Fruit fly (Drosophila melanogaster) whole organism, embryonic: ENCODE measurements around the gene CG5938.

Source experiments
- Abd-B ChIP-seq: fragments of 200-800 bp; sonication (Bioruptor generic); optimal IDR thresholded peaks from 2 replicates; lab custom pipeline; 2018; ENCODE audit warnings: missing biosample characterization, mild to moderate bottlenecking, missing genetic modification characterization, moderate library complexity
- Atf3 ChIP-seq: fragments of 200-800 bp; sonication (Bioruptor generic); optimal IDR thresholded peaks from 3 replicates; lab custom pipeline; 2016; ENCODE audit warnings: missing biosample characterization, missing genetic modification characterization
- B-H2 ChIP-seq: fragments of 200-800 bp; sonication (Bioruptor generic); optimal IDR thresholded peaks from 2 replicates; lab custom pipeline; 2018; ENCODE audit warnings: missing biosample characterization, mild to moderate bottlenecking, missing genetic modification characterization
- CG10654 ChIP-seq: fragments of 200-800 bp; sonication (Bioruptor generic); optimal IDR thresholded peaks from 2 replicates; lab custom pipeline; 2016; ENCODE audit warnings: missing biosample characterization, missing genetic modification characterization
- CG10959 ChIP-seq: fragments of 200-800 bp; sonication (Bioruptor generic); IDR thresholded peaks from 2 replicates; pipeline ENCODE4 v1.3.6; 2022; ENCODE audit warnings: missing biosample characterization, missing genetic modification characterization
- CG11085 ChIP-seq: fragments of 200-800 bp; sonication (Bioruptor generic); IDR thresholded peaks from 2 replicates; pipeline ENCODE4 v1.3.6; 2022; ENCODE audit warnings: missing biosample characterization, missing genetic modification characterization
- CG12071 ChIP-seq: fragments of 200-800 bp; sonication (Bioruptor generic); optimal IDR thresholded peaks from 3 replicates; lab custom pipeline; 2018; ENCODE audit warnings: missing biosample characterization, mild to moderate bottlenecking, missing genetic modification characterization
- CG12236 ChIP-seq: fragments of 200-800 bp; sonication (Bioruptor generic); optimal IDR thresholded peaks from 2 replicates; lab custom pipeline; 2016; ENCODE audit warnings: missing biosample characterization, missing genetic modification characterization
- CG14014 ChIP-seq: fragments of 200-800 bp; sonication (Bioruptor generic); IDR thresholded peaks from 2 replicates; pipeline ENCODE4 v1.3.6; 2022; ENCODE audit warnings: missing biosample characterization, missing genetic modification characterization
- CG16779 ChIP-seq: fragments of 200-800 bp; sonication (Bioruptor generic); IDR thresholded peaks from 2 replicates; pipeline ENCODE4 v1.3.6; 2022; ENCODE audit warnings: missing biosample characterization, missing genetic modification characterization
- CG18619 ChIP-seq: fragments of 200-800 bp; sonication (Bioruptor generic); optimal IDR thresholded peaks from 3 replicates; lab custom pipeline; 2017; ENCODE audit warnings: missing biosample characterization, mild to moderate bottlenecking, missing genetic modification characterization
- CG18764 ChIP-seq: fragments of 200-800 bp; sonication (Bioruptor generic); optimal IDR thresholded peaks from 3 replicates; lab custom pipeline; 2016; ENCODE audit warnings: missing biosample characterization, missing genetic modification characterization
- CG2199 ChIP-seq: fragments of 200-800 bp; sonication (Bioruptor generic); IDR thresholded peaks from 3 replicates; pipeline ENCODE4 v1.3.6; 2022; ENCODE audit warnings: missing biosample characterization, missing genetic modification characterization
- CG3726 ChIP-seq: fragments of 200-800 bp; sonication (Bioruptor generic); IDR thresholded peaks from 3 replicates; pipeline ENCODE4, ENCODE4 v1.3.6; 2022; ENCODE audit warnings: missing biosample characterization, missing genetic modification characterization
- CG43689 ChIP-seq: fragments of 200-800 bp; sonication (Bioruptor generic); IDR thresholded peaks from 2 replicates; pipeline ENCODE4 v1.3.6; 2022; ENCODE audit warnings: missing biosample characterization, missing genetic modification characterization
- CG5180 ChIP-seq: fragments of 200-800 bp; sonication (Bioruptor generic); optimal IDR thresholded peaks from 3 replicates; lab custom pipeline; 2017; ENCODE audit warnings: missing biosample characterization, missing genetic modification characterization, mild to moderate bottlenecking, moderate library complexity, missing genetic modification reagents
- CG9609 ChIP-seq: fragments of 200-800 bp; sonication (Bioruptor generic); optimal IDR thresholded peaks from 3 replicates; lab custom pipeline; 2016; ENCODE audit warnings: missing biosample characterization, missing genetic modification characterization
- H15 ChIP-seq: fragments of 200-800 bp; sonication (Bioruptor generic); IDR thresholded peaks from 3 replicates; pipeline ENCODE4 v1.3.6; 2022; ENCODE audit warnings: missing biosample characterization, missing genetic modification characterization
- Hr51 ChIP-seq, 2 experiments: fragments of 200-800 bp; sonication (Bioruptor generic); optimal IDR thresholded peaks; 2 replicates in 1 of 2; 3 replicates in 1 of 2; lab custom pipeline; 2016 to 2018; ENCODE audit warnings: missing biosample characterization in 2 of 2, missing genetic modification characterization in 2 of 2, mild to moderate bottlenecking in 1 of 2, moderate library complexity in 1 of 2
- Lpt ChIP-seq: fragments of >200 bp; optimal IDR thresholded peaks from 2 replicates; lab custom pipeline; 2018; ENCODE audit warnings: missing biosample characterization, missing genetic modification characterization
- MTF-1 ChIP-seq: fragments of 200-800 bp; sonication (Bioruptor generic); optimal IDR thresholded peaks from 2 replicates; lab custom pipeline; 2018; ENCODE audit warnings: missing biosample characterization, mild to moderate bottlenecking, missing genetic modification characterization, borderline replicate concordance
- Mad ChIP-seq: fragments of 200-800 bp; sonication (Bioruptor generic); optimal IDR thresholded peaks from 2 replicates; lab custom pipeline; 2016; ENCODE audit warnings: missing biosample characterization, missing genetic modification characterization
- Mes4 ChIP-seq: fragments of 200-800 bp; sonication (Bioruptor generic); optimal IDR thresholded peaks from 2 replicates; lab custom pipeline; 2016; ENCODE audit warnings: missing biosample characterization, missing genetic modification characterization
- Myb ChIP-seq: fragments of 200-800 bp; sonication (Bioruptor generic); optimal IDR thresholded peaks from 2 replicates; lab custom pipeline; 2016; ENCODE audit warnings: missing biosample characterization, missing genetic modification characterization
- Six4 ChIP-seq: fragments of 200-800 bp; sonication (Bioruptor generic); optimal IDR thresholded peaks from 2 replicates; lab custom pipeline; 2016; ENCODE audit warnings: missing biosample characterization, missing genetic modification characterization
- caup ChIP-seq: fragments of 200-800 bp; sonication (Bioruptor generic); optimal IDR thresholded peaks from 3 replicates; lab custom pipeline; 2017; ENCODE audit warnings: missing biosample characterization, mild to moderate bottlenecking, missing genetic modification characterization, moderate library complexity; ENCODE audit not compliant: severe bottlenecking
- chm ChIP-seq: fragments of 200-800 bp; sonication (Bioruptor generic); IDR thresholded peaks from 2 replicates; pipeline ENCODE4 v1.3.6; 2022; ENCODE audit warnings: missing biosample characterization, missing genetic modification characterization
- esg ChIP-seq: fragments of 200-800 bp; sonication (Bioruptor generic); conservative IDR thresholded peaks from 2 replicates; pipeline ENCODE4 v1.3.6; 2022; ENCODE audit warnings: missing biosample characterization, missing genetic modification characterization
- fd102C ChIP-seq: fragments of 200-800 bp; sonication (Bioruptor generic); optimal IDR thresholded peaks from 2 replicates; lab custom pipeline; 2018; ENCODE audit warnings: missing biosample characterization, mild to moderate bottlenecking, missing genetic modification characterization, moderate library complexity
- fd3F ChIP-seq: fragments of 200-800 bp; sonication (Bioruptor generic); optimal IDR thresholded peaks from 2 replicates; lab custom pipeline; 2018; ENCODE audit warnings: missing biosample characterization, mild to moderate bottlenecking, missing genetic modification characterization, moderate library complexity
- gro ChIP-seq: fragments of 200-800 bp; sonication (Bioruptor generic); optimal IDR thresholded peaks from 2 replicates; lab custom pipeline; 2016; ENCODE audit warnings: missing biosample characterization, missing genetic modification characterization
- jing ChIP-seq: fragments of 200-800 bp; sonication (Bioruptor generic); optimal IDR thresholded peaks from 2 replicates; lab custom pipeline; 2018; ENCODE audit warnings: missing biosample characterization, mild to moderate bottlenecking, missing genetic modification characterization
- kni ChIP-seq: fragments of 200-800 bp; sonication (Bioruptor generic); optimal IDR thresholded peaks from 3 replicates; lab custom pipeline; 2017; ENCODE audit warnings: mild to moderate bottlenecking, missing biosample characterization, missing genetic modification reagents, missing genetic modification characterization
- nmo ChIP-seq: fragments of 200-800 bp; sonication (Bioruptor generic); optimal IDR thresholded peaks from 2 replicates; lab custom pipeline; 2018; ENCODE audit warnings: missing biosample characterization, mild to moderate bottlenecking, missing genetic modification characterization, moderate library complexity
- peb ChIP-seq: fragments of 200-800 bp; sonication (Bioruptor generic); IDR thresholded peaks from 2 replicates; pipeline ENCODE4 v1.3.6; 2022; ENCODE audit warnings: missing biosample characterization, missing genetic modification characterization
- pros ChIP-seq: fragments of 200-800 bp; sonication (Bioruptor generic); optimal IDR thresholded peaks from 3 replicates; lab custom pipeline; 2019; ENCODE audit warnings: missing biosample characterization, mild to moderate bottlenecking, missing genetic modification characterization, moderate library complexity
- rib ChIP-seq: fragments of 200-800 bp; sonication (Bioruptor generic); IDR thresholded peaks from 2 replicates; pipeline ENCODE4 v1.3.6; 2022; ENCODE audit warnings: missing biosample characterization, missing genetic modification characterization
- row ChIP-seq: fragments of 200-800 bp; sonication (Bioruptor generic); IDR thresholded peaks from 3 replicates; pipeline ENCODE4 v1.3.6; 2022; ENCODE audit warnings: missing biosample characterization, missing genetic modification characterization
- sd ChIP-seq: fragments of 200-800 bp; sonication (Bioruptor generic); optimal IDR thresholded peaks from 3 replicates; lab custom pipeline; 2018; ENCODE audit warnings: missing biosample characterization, mild to moderate bottlenecking, missing genetic modification characterization, moderate library complexity
- shn ChIP-seq: fragments of 200-800 bp; sonication (Bioruptor generic); optimal IDR thresholded peaks from 3 replicates; lab custom pipeline; 2016; ENCODE audit warnings: missing biosample characterization, missing genetic modification characterization
- sim ChIP-seq: fragments of 200-800 bp; sonication (Bioruptor generic); IDR thresholded peaks from 2 replicates; pipeline ENCODE4 v1.3.6; 2022; ENCODE audit warnings: missing biosample characterization, missing genetic modification characterization
- slou ChIP-seq: fragments of 200-800 bp; sonication (Bioruptor generic); optimal IDR thresholded peaks from 3 replicates; lab custom pipeline; 2016; ENCODE audit warnings: missing biosample characterization, missing genetic modification characterization
- sr ChIP-seq: fragments of 200-800 bp; sonication (Bioruptor generic); IDR thresholded peaks from 3 replicates; pipeline ENCODE4 v1.3.6; 2022; ENCODE audit warnings: missing biosample characterization, missing genetic modification characterization
- tio ChIP-seq: fragments of 200-800 bp; sonication (Bioruptor generic); optimal IDR thresholded peaks from 2 replicates; lab custom pipeline; 2017; ENCODE audit warnings: missing biosample characterization, missing genetic modification characterization, inconsistent platforms
- unpg ChIP-seq: fragments of 200-800 bp; sonication (Bioruptor generic); optimal IDR thresholded peaks from 3 replicates; lab custom pipeline; 2018; ENCODE audit warnings: missing biosample characterization, mild to moderate bottlenecking, missing genetic modification characterization, moderate library complexity
- usp ChIP-seq: fragments of >200 bp; optimal IDR thresholded peaks from 2 replicates; lab custom pipeline; 2017; ENCODE audit warnings: missing biosample characterization, missing genetic modification characterization
- wek ChIP-seq: fragments of 200-800 bp; sonication (Bioruptor generic); optimal IDR thresholded peaks from 3 replicates; lab custom pipeline; 2018; ENCODE audit warnings: missing biosample characterization, mild to moderate bottlenecking, missing genetic modification characterization, moderate library complexity
- yki ChIP-seq: fragments of >200 bp; optimal IDR thresholded peaks from 3 replicates; lab custom pipeline; 2018
- zen2 ChIP-seq: fragments of 200-800 bp; sonication (Bioruptor generic); IDR thresholded peaks from 3 replicates; pipeline ENCODE4 v1.3.6; 2022; ENCODE audit warnings: missing biosample characterization, missing genetic modification characterization; ENCODE audit not compliant: partially characterized antibody

CG5938 gene

DNA sequence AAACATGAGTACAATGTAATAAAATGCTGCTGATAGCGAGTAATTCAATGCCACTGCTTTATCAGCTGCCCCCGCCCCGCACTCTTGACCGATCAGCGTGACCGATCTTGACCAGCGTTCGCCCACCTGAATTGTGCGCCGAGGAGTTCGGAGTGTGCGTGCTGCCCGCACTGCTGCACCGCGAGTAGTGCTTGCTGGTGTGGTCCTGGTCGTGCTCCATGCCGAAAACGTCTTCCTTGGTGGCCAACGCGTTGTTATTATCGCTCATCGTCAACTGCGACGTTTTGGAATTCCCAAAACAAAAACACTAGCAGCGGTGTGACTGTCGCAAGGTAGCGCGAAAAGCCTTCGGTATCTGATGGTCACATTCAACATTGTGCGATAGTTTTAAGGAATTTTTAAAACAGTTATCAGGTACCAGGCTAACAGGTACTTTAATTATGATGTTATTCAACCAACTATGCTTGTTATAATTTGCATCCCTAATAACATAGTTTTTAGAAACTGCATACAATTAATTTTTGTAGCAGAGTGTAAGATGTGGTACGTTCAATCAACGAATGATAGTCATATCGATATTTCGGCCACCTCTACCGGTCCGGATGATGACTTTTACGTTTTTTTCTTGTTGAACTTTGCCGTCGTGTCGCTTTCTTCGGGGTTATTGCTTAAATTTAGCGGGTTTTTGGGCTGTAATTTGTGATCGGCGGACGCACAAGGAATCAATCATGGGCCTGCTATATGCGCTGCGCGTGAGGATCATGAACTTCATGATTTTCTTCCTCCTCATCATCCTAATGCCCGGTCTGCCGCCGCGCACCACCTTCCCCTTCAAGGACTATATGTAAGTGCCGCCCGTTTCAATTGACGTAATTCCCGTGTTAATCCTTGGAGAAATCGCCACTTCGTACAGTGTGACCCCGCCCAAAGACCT lies 13.9 kb downstream of the CG5938 start, which contains the start of the genes bigmax and Hmu (continued):
- TF ChIP-seq zen2 (GFP tag; lab: Robert Waterston, UW) (peak; percentile 81; the same call in 2 of the 3 replicates), Myb (GFP tag; lab: Kevin White, UChicago) (peak; percentile 81), CG9609 (GFP tag; lab: Kevin White, UChicago) (peak; percentile 85), tio (no peak), rib (peak; percentile 54; the same call in 1 of the 2 replicates), Six4 (GFP tag; lab: Kevin White, UChicago) (peak; percentile 61), Mad (peak; percentile 85), B-H2 (peak; percentile 76), chm (GFP tag; lab: Robert Waterston, UW) (peak; percentile 81), jing (peak; percentile 7), CG16779 (GFP tag; lab: Robert Waterston, UW) (peak; percentile 60), Hr51 (GFP tag; optimal IDR thresholded peaks at IDR 0.05; lab: Kevin White, UChicago) (peak; percentile 85 to 86), esg (GFP tag; lab: Robert Waterston, UW) (peak; percentile 61), caup (GFP tag; lab: Kevin White, UChicago) (peak; percentile 81), CG2199 (no peak), nmo (GFP tag; lab: Kevin White, UChicago) (peak; percentile 94), CG18619 (peak; percentile 73), unpg (GFP tag; lab: Kevin White, UChicago) (peak; percentile 82), Mes4 (GFP tag; lab: Kevin White, UChicago) (peak; percentile 66), yki (lab: Kevin White, UChicago) (no peak), CG5180 (GFP tag; lab: Kevin White, UChicago) (no peak), CG10654 (GFP tag; lab: Kevin White, UChicago) (peak; percentile 78), MTF-1 (GFP tag; lab: Kevin White, UChicago) (peak; percentile 20), CG12236 (peak; percentile 64), Atf3 (GFP tag; lab: Kevin White, UChicago) (peak; percentile 67), H15 (GFP tag; lab: Robert Waterston, UW) (peak; percentile 75), fd102C (GFP tag; lab: Kevin White, UChicago) (no peak), CG14014 (GFP tag; lab: Robert Waterston, UW) (peak; percentile 77), sr (GFP tag; lab: Robert Waterston, UW) (peak; percentile 45; the same call in 1 of the 3 replicates), usp (GFP tag; lab: Kevin White, UChicago) (no peak), CG11085 (GFP tag; lab: Robert Waterston, UW) (peak; percentile 81), CG18764 (GFP tag; lab: Kevin White, UChicago) (peak; percentile 77), CG43689 (GFP tag; lab: Robert Waterston, UW) (peak; percentile 42; the same call in 1 of the 2 replicates), CG12071 (peak; percentile 67), Lpt (GFP tag; lab: Kevin White, UChicago) (no peak), shn (GFP tag; lab: Kevin White, UChicago) (peak; percentile 83), CG3726 (peak; percentile 65; the same call in 2 of the 3 replicates), gro (GFP tag; lab: Kevin White, UChicago) (peak; percentile 91), sd (tag; lab: Kevin White, UChicago) (peak; percentile 95), sim (GFP tag; lab: Robert Waterston, UW) (no peak), wek (GFP tag; lab: Kevin White, UChicago) (peak; percentile 13), pros (GFP tag; lab: Kevin White, UChicago) (no peak), CG10959 (GFP tag; lab: Robert Waterston, UW) (peak; percentile 40; the same call in 1 of the 2 replicates), Abd-B (GFP tag; lab: Kevin White, UChicago) (peak; percentile 75), peb (GFP tag; lab: Robert Waterston, UW) (peak; percentile 24; the same call in 1 of the 2 replicates), kni (GFP tag; lab: Kevin White, UChicago) (peak; percentile 29), row (GFP tag; lab: Robert Waterston, UW) (peak; percentile 97), slou (peak; percentile 63), fd3F (GFP tag; lab: Kevin White, UChicago) (peak; percentile 70)
